Worm (Caenorhabditis elegans) whole organism, L2 larva: ENCODE results near the gene srbc-60.

Experiments used
- aly-2 ChIP-seq: fragments of 150-350 bp; optimal IDR thresholded peaks from 2 replicates; lab custom pipeline; 2014; ENCODE audit warnings: missing biosample characterization, missing genetic modification characterization
- lin-11 ChIP-seq: fragments of 150-350 bp; sonication (generic microtip); optimal IDR thresholded peaks from 2 replicates; lab custom pipeline; 2014; ENCODE audit warnings: missing biosample characterization, missing genetic modification characterization, inconsistent platforms, mixed read lengths
- mdl-1 ChIP-seq, 2 experiments: fragments of 150-350 bp in 1 of 2; sonication (generic microtip) in 1 of 2; optimal IDR thresholded peaks; 2 replicates each; lab custom pipeline; 2017; ENCODE audit warnings: missing biosample characterization in 2 of 2, missing genetic modification characterization in 2 of 2
- nhr-11 ChIP-seq: fragments of 150-350 bp; optimal IDR thresholded peaks from 2 replicates; lab custom pipeline; 2014; ENCODE audit warnings: missing biosample characterization, missing genetic modification characterization
- nhr-12 ChIP-seq: fragments of 150-350 bp; optimal IDR thresholded peaks from 2 replicates; lab custom pipeline; 2014; ENCODE audit warnings: missing biosample characterization, missing genetic modification characterization
- nhr-23 ChIP-seq: fragments of 150-350 bp; optimal IDR thresholded peaks from 2 replicates; lab custom pipeline; 2014; ENCODE audit warnings: missing biosample characterization, missing genetic modification reagents, missing genetic modification characterization
- nhr-237 ChIP-seq: fragments of 150-350 bp; optimal IDR thresholded peaks from 2 replicates; lab custom pipeline; 2014; ENCODE audit warnings: missing biosample characterization, missing genetic modification characterization
- nhr-25 ChIP-seq: fragments of 150-350 bp; sonication (generic microtip); optimal IDR thresholded peaks from 3 replicates; lab custom pipeline; 2014; ENCODE audit warnings: missing biosample characterization, missing genetic modification characterization
- nhr-77 ChIP-seq: fragments of 150-350 bp; optimal IDR thresholded peaks from 2 replicates; lab custom pipeline; 2014; ENCODE audit warnings: missing biosample characterization, missing genetic modification characterization
- unc-39 ChIP-seq: fragments of 150-350 bp; optimal IDR thresholded peaks from 2 replicates; lab custom pipeline; 2014; ENCODE audit warnings: missing biosample characterization, missing genetic modification characterization
- unc-55 ChIP-seq: fragments of 150-350 bp; sonication (generic microtip); optimal IDR thresholded peaks from 3 replicates; lab custom pipeline; 2014; ENCODE audit warnings: missing biosample characterization, missing genetic modification reagents, missing genetic modification characterization
- unc-62 ChIP-seq: fragments of 150-350 bp; optimal IDR thresholded peaks from 2 replicates; lab custom pipeline; 2014; ENCODE audit warnings: missing biosample characterization, missing genetic modification reagents, missing genetic modification characterization
- zag-1 ChIP-seq: fragments of 150-350 bp; optimal IDR thresholded peaks from 2 replicates; lab custom pipeline; 2014; ENCODE audit warnings: missing biosample characterization, missing genetic modification characterization
- ztf-1 ChIP-seq: fragments of 200-800 bp; sonication (Bioruptor generic); conservative IDR thresholded peaks from 2 replicates; pipeline ENCODE4 v1.3.6; 2022; ENCODE audit warnings: missing genetic modification characterization, missing compliant biosample characterization

- TF ChIP-seq nhr-23 (no peak), aly-2 (tag; lab: Kevin White, UChicago) (no peak), unc-39 (tag; lab: Kevin White, UChicago) (no peak), unc-62 (GFP tag; lab: Kevin White, UChicago) (peak; percentile 11), ztf-1 (GFP tag; lab: Robert Waterston, UW) (no peak), nhr-11 (tag; lab: Kevin White, UChicago) (no peak), nhr-25 (tag; lab: Kevin White, UChicago) (peak; percentile 85), mdl-1 (tag; optimal IDR thresholded peaks at IDR 0.05; lab: Kevin White, UChicago) (peak; percentile 97 to 98), nhr-77 (tag; lab: Kevin White, UChicago) (peak; percentile 39), lin-11 (tag; lab: Kevin White, UChicago) (no peak), nhr-12 (tag; lab: Kevin White, UChicago) (no peak), nhr-237 (no peak), unc-55 (GFP tag; lab: Kevin White, UChicago) (no peak), zag-1 (tag; lab: Kevin White, UChicago) (no peak)
Measured at ce11 chrV:731330-731729, 48.8 kb upstream of the srbc-60 start.
